Worm (Caenorhabditis elegans): ENCODE data around the gene T03F6.3.

DNA sequence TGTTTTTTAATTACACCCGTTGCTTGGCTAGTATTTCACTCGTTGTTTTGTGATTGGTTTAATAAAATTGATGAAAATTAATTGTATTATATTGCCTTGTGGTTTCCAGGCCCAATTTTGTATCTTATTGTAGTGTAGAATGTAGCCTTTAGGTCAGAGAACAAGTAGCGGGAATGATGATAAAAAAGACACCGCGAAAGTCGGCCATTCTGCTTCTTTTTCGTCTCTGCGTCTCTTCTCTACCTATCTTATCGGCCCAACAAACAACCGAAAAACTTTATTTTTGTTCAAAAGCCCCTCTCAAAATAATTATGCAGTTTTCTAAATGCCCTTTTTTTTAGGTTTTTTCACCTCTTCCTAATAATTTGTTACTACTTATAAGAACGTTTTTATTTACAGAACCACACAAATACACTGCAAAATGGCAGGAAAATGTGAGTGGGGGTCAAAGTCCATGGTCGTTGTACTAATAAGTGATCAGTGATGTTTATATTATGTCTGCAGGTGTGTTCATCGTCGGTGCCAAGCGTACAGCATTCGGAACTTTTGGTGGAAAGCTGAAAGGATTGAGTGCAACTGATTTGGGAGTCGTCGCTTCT, 44.6 kb upstream of the T03F6.3 start, which contains the start of gene acaa-2:
- TF ChIP-seq unc-39 (tag; optimal IDR thresholded peaks at IDR 0.05) (no peak), ztf-11 (tag; optimal IDR thresholded peaks at IDR 0.05) (no peak), lin-11 (tag; optimal IDR thresholded peaks at IDR 0.05) (no peak), sma-9 (GFP tag; optimal IDR thresholded peaks at IDR 0.05) (no peak), sma-9 (tag; optimal IDR thresholded peaks at IDR 0.05) (no peak), skn-1 (tag; optimal IDR thresholded peaks at IDR 0.05) (no peak), fos-1 (tag; optimal IDR thresholded peaks at IDR 0.05) (peak; percentile 45), nhr-237 (tag; optimal IDR thresholded peaks at IDR 0.05) (no peak), unc-62 (GFP tag; optimal IDR thresholded peaks at IDR 0.05) (no peak), nhr-12 (tag; optimal IDR thresholded peaks at IDR 0.05) (no peak), R02D3.7 (tag; optimal IDR thresholded peaks at IDR 0.05) (no peak), ama-1 (optimal IDR thresholded peaks at IDR 0.05) (no peak)
